Worm (Caenorhabditis elegans): ENCODE measurements around the gene F53A2.9.

- TF ChIP-seq W03F9.2 (tag; optimal IDR thresholded peaks at IDR 0.05): no peak
- TF ChIP-seq him-1 (tag; optimal IDR thresholded peaks at IDR 0.05): no peak
- TF ChIP-seq dao-5 (tag; optimal IDR thresholded peaks at IDR 0.05): no peak
These were observed 48.6 kb downstream of the F53A2.9 start for ce11 chrIII:13310552-13310951.

All from whole organism, L4/young adult.